Worm (Caenorhabditis elegans) whole organism, late embryonic: Measurements from ENCODE around the gene C27B7.9.

Source experiments
- C38D4.7 ChIP-seq: fragments of 200-800 bp; sonication (Bioruptor generic); optimal IDR thresholded peaks from 2 replicates; lab custom pipeline; 2018; ENCODE audit warnings: mild to moderate bottlenecking, missing genetic modification characterization, moderate library complexity, missing compliant biosample characterization
- F13H6.1 ChIP-seq: sonication (generic microtip); optimal IDR thresholded peaks from 2 replicates; lab custom pipeline; 2016; ENCODE audit warnings: missing genetic modification characterization, missing compliant biosample characterization
- K09A11.1 ChIP-seq: sonication (generic microtip); optimal IDR thresholded peaks from 2 replicates; lab custom pipeline; 2017; ENCODE audit warnings: antibody characterized with exemption, mild to moderate bottlenecking, missing genetic modification characterization, missing compliant biosample characterization; ENCODE audit not compliant: insufficient read depth
- T23F11.4 ChIP-seq: fragments of 200-800 bp; sonication (Bioruptor generic); optimal IDR thresholded peaks from 2 replicates; lab custom pipeline; 2018; ENCODE audit warnings: mild to moderate bottlenecking, missing genetic modification characterization, missing compliant biosample characterization
- Y22D7AL.16 ChIP-seq: sonication (generic microtip); optimal IDR thresholded peaks from 2 replicates; lab custom pipeline; 2016; ENCODE audit warnings: missing genetic modification characterization, missing compliant biosample characterization
- ahr-1 ChIP-seq: sonication (generic microtip); optimal IDR thresholded peaks from 2 replicates; lab custom pipeline; 2016; ENCODE audit warnings: missing genetic modification characterization, missing compliant biosample characterization
- ceh-14 ChIP-seq: sonication (generic microtip); optimal IDR thresholded peaks from 2 replicates; lab custom pipeline; 2016; ENCODE audit warnings: missing genotype, missing genetic modification characterization, missing compliant biosample characterization
- ceh-18 ChIP-seq: sonication (generic microtip); optimal IDR thresholded peaks from 2 replicates; lab custom pipeline; 2016; ENCODE audit warnings: missing genetic modification characterization, missing compliant biosample characterization
- ceh-19 ChIP-seq: fragments of 200-800 bp; sonication (Bioruptor generic); optimal IDR thresholded peaks from 2 replicates; lab custom pipeline; 2018; ENCODE audit warnings: mild to moderate bottlenecking, missing genetic modification characterization, missing compliant biosample characterization
- ceh-34 ChIP-seq: sonication (generic microtip); optimal IDR thresholded peaks from 2 replicates; lab custom pipeline; 2016; ENCODE audit warnings: mild to moderate bottlenecking, missing genetic modification characterization, missing compliant biosample characterization
- ceh-45 ChIP-seq: fragments of 200-800 bp; sonication (Bioruptor generic); IDR thresholded peaks from 2 replicates; pipeline ENCODE4 v1.3.6; 2022; ENCODE audit warnings: missing genetic modification reagents, missing genetic modification characterization, missing compliant biosample characterization
- ceh-48 ChIP-seq: sonication (generic microtip); optimal IDR thresholded peaks from 2 replicates; lab custom pipeline; 2016; ENCODE audit warnings: missing genetic modification characterization, inconsistent platforms, missing compliant biosample characterization
- dmd-4 ChIP-seq: sonication (generic microtip); optimal IDR thresholded peaks from 2 replicates; lab custom pipeline; 2016; ENCODE audit warnings: borderline replicate concordance, missing genetic modification characterization, missing compliant biosample characterization
- elt-2 ChIP-seq: sonication (generic microtip); optimal IDR thresholded peaks from 2 replicates; lab custom pipeline; 2016; ENCODE audit warnings: missing genetic modification reagents, missing genetic modification characterization, missing compliant biosample characterization
- elt-4 ChIP-seq: sonication (generic microtip); optimal IDR thresholded peaks from 2 replicates; lab custom pipeline; 2016; ENCODE audit warnings: missing genetic modification characterization, missing compliant biosample characterization
- ets-4 ChIP-seq: sonication (generic microtip); optimal IDR thresholded peaks from 2 replicates; lab custom pipeline; 2016; ENCODE audit warnings: missing genetic modification characterization, missing compliant biosample characterization
- fax-1 ChIP-seq: sonication (generic microtip); optimal IDR thresholded peaks from 2 replicates; lab custom pipeline; 2016; ENCODE audit warnings: missing genotype, missing genetic modification characterization, missing compliant biosample characterization
- hlh-30 ChIP-seq: sonication (generic microtip); optimal IDR thresholded peaks from 2 replicates; lab custom pipeline; 2017; ENCODE audit warnings: antibody characterized with exemption, missing genetic modification characterization, missing compliant biosample characterization; ENCODE audit not compliant: insufficient read depth
- hlh-8 ChIP-seq: sonication (generic microtip); optimal IDR thresholded peaks from 2 replicates; lab custom pipeline; 2016; ENCODE audit warnings: missing genotype, missing genetic modification characterization, missing compliant biosample characterization
- lim-6 ChIP-seq: sonication (generic microtip); optimal IDR thresholded peaks from 2 replicates; lab custom pipeline; 2016; ENCODE audit warnings: missing genetic modification characterization, missing compliant biosample characterization
- madf-2 ChIP-seq: sonication (generic microtip); optimal IDR thresholded peaks from 2 replicates; lab custom pipeline; 2017; ENCODE audit warnings: missing genetic modification characterization, missing compliant biosample characterization
- mec-3 ChIP-seq: sonication (generic microtip); optimal IDR thresholded peaks from 2 replicates; lab custom pipeline; 2016; ENCODE audit warnings: borderline replicate concordance, missing genetic modification characterization, missing compliant biosample characterization
- nfya-1 ChIP-seq: sonication (generic microtip); optimal IDR thresholded peaks from 2 replicates; lab custom pipeline; 2017; ENCODE audit warnings: missing genetic modification characterization, mild to moderate bottlenecking, missing compliant biosample characterization, antibody characterized with exemption, moderate library complexity
- odd-2 ChIP-seq: sonication (generic microtip); optimal IDR thresholded peaks from 2 replicates; lab custom pipeline; 2017; ENCODE audit warnings: antibody characterized with exemption, mild to moderate bottlenecking, missing genetic modification characterization, missing compliant biosample characterization
- pag-3 ChIP-seq: sonication (generic microtip); optimal IDR thresholded peaks from 2 replicates; lab custom pipeline; 2016; ENCODE audit warnings: missing compliant biosample characterization, missing genetic modification characterization, borderline replicate concordance
- pat-9 ChIP-seq: fragments of 200-800 bp; sonication (Bioruptor generic); optimal IDR thresholded peaks from 2 replicates; lab custom pipeline; 2018; ENCODE audit warnings: mild to moderate bottlenecking, missing genetic modification characterization, moderate library complexity, missing compliant biosample characterization
- pax-1 ChIP-seq: fragments of 150-350 bp; optimal IDR thresholded peaks from 2 replicates; lab custom pipeline; 2014; ENCODE audit warnings: missing biosample characterization, missing genetic modification characterization
- pha-2 ChIP-seq: sonication (generic microtip); optimal IDR thresholded peaks from 2 replicates; lab custom pipeline; 2017; ENCODE audit warnings: mild to moderate bottlenecking, missing genetic modification characterization, missing compliant biosample characterization
- pros-1 ChIP-seq: fragments of 150-350 bp; optimal IDR thresholded peaks from 2 replicates; lab custom pipeline; 2014; ENCODE audit warnings: missing biosample characterization, missing genetic modification reagents, missing genetic modification characterization
- ref-2 ChIP-seq: sonication (generic microtip); optimal IDR thresholded peaks from 2 replicates; lab custom pipeline; 2016; ENCODE audit warnings: missing genetic modification characterization, missing compliant biosample characterization
- rnt-1 ChIP-seq: sonication (generic microtip); optimal IDR thresholded peaks from 2 replicates; lab custom pipeline; 2016; ENCODE audit warnings: missing genetic modification characterization, missing compliant biosample characterization
- sdc-2 ChIP-seq: sonication (generic microtip); optimal IDR thresholded peaks from 2 replicates; lab custom pipeline; 2016; ENCODE audit warnings: missing genotype, missing genetic modification characterization, missing compliant biosample characterization
- sox-2 ChIP-seq: fragments of 200-800 bp; sonication (Bioruptor generic); IDR thresholded peaks from 2 replicates; pipeline ENCODE4 v1.3.6; 2022; ENCODE audit warnings: missing genetic modification reagents, missing genetic modification characterization, missing compliant biosample characterization
- tbx-2 ChIP-seq: sonication (generic microtip); optimal IDR thresholded peaks from 2 replicates; lab custom pipeline; 2016; ENCODE audit warnings: missing genetic modification characterization, missing compliant biosample characterization
- tbx-7 ChIP-seq: sonication (generic microtip); optimal IDR thresholded peaks from 2 replicates; lab custom pipeline; 2016; ENCODE audit warnings: missing genotype, missing genetic modification characterization, missing compliant biosample characterization
- unc-3 ChIP-seq, 2 experiments: fragments of 200-800 bp in 1 of 2; sonication (Bioruptor generic) in 1 of 2; sonication (generic microtip) in 1 of 2; conservative IDR thresholded peaks in 1 of 2; optimal IDR thresholded peaks in 1 of 2; 2 replicates each; pipeline versions ENCODE4 v1.3.6 to Lab custom; 2016 to 2022; ENCODE audit warnings: missing compliant biosample characterization in 2 of 2, missing genetic modification characterization in 2 of 2, missing genetic modification reagents in 1 of 2
- unc-55 ChIP-seq: sonication (generic microtip); optimal IDR thresholded peaks from 2 replicates; lab custom pipeline; 2017; ENCODE audit warnings: missing biosample characterization, missing genetic modification reagents, missing genetic modification characterization

C27B7.9 gene

DNA sequence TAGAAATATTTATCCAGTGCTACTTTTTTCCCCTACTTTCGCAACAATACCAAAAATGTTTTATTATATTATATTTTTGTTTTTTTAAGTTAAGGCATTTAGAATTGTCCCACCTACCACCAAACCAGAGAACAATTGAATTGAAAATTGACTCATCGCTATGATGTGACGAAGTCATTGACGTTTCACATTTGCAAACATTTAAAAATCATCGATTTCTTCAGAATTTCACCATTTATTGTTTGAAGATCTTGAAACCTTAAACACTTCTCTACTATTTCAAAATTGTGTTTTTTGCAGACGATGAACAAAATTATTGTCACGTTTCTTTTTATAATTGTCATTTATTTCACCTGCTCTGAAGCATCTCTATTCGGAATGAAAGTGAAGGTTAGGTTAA, 34.7 kb downstream of the C27B7.9 start, which contains the start of gene C09G9.8:
TSS of gene C09G9.8 (plus strand) at position 301 of the 400 bp plus-strand sequence.
- TF ChIP-seq unc-55 (no peak), hlh-8 (no peak), F13H6.1 (no peak), sdc-2 (tag; lab: Kevin White, UChicago) (no peak), pros-1 (no peak), K09A11.1 (no peak), dmd-4 (tag; lab: Kevin White, UChicago) (no peak)

DNA sequence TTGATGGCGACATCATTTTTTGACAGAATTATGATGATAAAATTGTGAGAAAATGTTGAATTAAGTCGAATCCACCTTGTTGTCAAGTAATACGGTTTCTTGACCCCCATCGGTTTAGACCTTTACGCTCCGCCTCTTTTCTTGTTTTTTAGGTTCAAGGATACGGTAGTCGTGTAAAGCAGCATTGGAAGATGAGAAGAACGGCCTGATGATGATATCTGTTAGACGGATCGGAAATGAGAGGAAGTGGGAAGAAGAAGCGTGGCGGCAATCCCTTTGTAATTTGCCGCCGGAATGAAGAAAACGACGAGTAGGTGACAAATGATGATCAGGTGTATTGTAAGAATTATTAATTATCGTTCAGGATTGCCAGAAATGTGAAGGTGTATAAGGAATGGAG, 36.1 kb downstream of the C27B7.9 start, which contains the start of gene npax-4:
TSS of gene npax-4 (minus strand) at position 101 of the 400 bp plus-strand sequence.
- TF ChIP-seq F13H6.1 (no peak), odd-2 (tag; lab: Kevin White, UChicago) (no peak), pax-1 (tag; lab: Kevin White, UChicago) (no peak), ceh-48 (tag; lab: Kevin White, UChicago) (no peak), hlh-30 (tag; lab: Kevin White, UChicago) (no peak), pha-2 (tag; lab: Kevin White, UChicago) (no peak), C38D4.7 (GFP tag; lab: Kevin White, UChicago) (no peak), tbx-2 (tag; lab: Kevin White, UChicago) (no peak), pag-3 (tag; lab: Kevin White, UChicago) (no peak), unc-55 (no peak), lim-6 (no peak), sox-2 (no peak), tbx-7 (tag; lab: Kevin White, UChicago) (no peak), ceh-18 (no peak), ceh-45 (GFP tag; lab: Robert Waterston, UW) (no peak), mec-3 (no peak), T23F11.4 (GFP tag; lab: Kevin White, UChicago) (no peak), pros-1 (no peak), Y22D7AL.16 (no peak)
- TF ChIP-seq, all 69 proteins: peak for 0

ce11 chrIV:8873847-8874246, 42.1 kb downstream of the C27B7.9 start, which contains the start of gene hdl-2:
Gene hdl-2 (plus strand): TSS chrIV:8874147.
- no peak for TF ChIP-seq hlh-8
- no peak for TF ChIP-seq ets-4 (tag; lab: Kevin White, UChicago)
- no peak for TF ChIP-seq pag-3 (tag; lab: Kevin White, UChicago)
- TF ChIP-seq sdc-2 (tag; lab: Kevin White, UChicago) = no peak

DNA sequence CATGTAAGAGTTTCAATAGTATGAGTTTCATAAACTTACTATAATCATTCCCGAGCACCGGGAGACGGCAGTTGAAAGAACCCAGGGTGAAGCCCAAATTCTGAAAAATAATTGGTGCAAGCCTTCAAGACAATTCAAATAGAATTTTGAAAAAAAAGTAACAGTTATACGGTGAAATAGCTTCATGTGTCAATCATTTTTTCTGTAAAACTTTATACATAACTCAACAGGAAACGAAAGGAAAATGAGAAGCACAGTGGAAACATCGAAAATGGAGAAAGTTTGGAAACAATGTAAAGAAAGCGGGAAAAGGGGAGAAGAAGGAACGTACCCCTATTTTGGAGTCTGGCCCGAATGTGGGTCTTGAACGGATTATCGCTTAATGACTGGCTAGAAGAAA, 43.0 kb downstream of the C27B7.9 start, which contains the start of gene C09G9.3:
TSS of gene C09G9.3 (minus strand) at position 101 of the 400 bp plus-strand sequence.
- TF ChIP-seq odd-2 (tag; lab: Kevin White, UChicago) (no peak), tbx-7 (tag; lab: Kevin White, UChicago) (no peak), ceh-34 (tag; lab: Kevin White, UChicago) (no peak), ceh-19 (GFP tag; lab: Kevin White, UChicago) (no peak), ahr-1 (tag; lab: Kevin White, UChicago) (no peak), pat-9 (tag; lab: Kevin White, UChicago) (no peak), madf-2 (no peak), ref-2 (tag; lab: Kevin White, UChicago) (no peak), T23F11.4 (GFP tag; lab: Kevin White, UChicago) (no peak), unc-55 (no peak), elt-2 (no peak), unc-3 (GFP tag; conservative IDR thresholded peaks at IDR 0.05; lab: Robert Waterston, UW) (no peak), unc-3 (tag; optimal IDR thresholded peaks at IDR 0.05; lab: Kevin White, UChicago) (no peak)

ce11 chrIV:8869624-8870023, 46.3 kb downstream of the C27B7.9 start, which contains the start of gene npp-23:
Gene npp-23 (minus strand): TSS chrIV:8869679.
- TF ChIP-seq elt-4 (tag; lab: Kevin White, UChicago) = no peak
- no peak for TF ChIP-seq ceh-14 (tag; lab: Kevin White, UChicago)
- TF ChIP-seq hlh-8 = no peak
- TF ChIP-seq ceh-19 (GFP tag; lab: Kevin White, UChicago) = no peak
- peak; percentile 7 for TF ChIP-seq elt-2
- no peak for TF ChIP-seq fax-1 (tag; lab: Kevin White, UChicago)
- TF ChIP-seq rnt-1 = no peak
- TF ChIP-seq nfya-1 (tag; lab: Kevin White, UChicago) = peak; percentile 13
